Worm (Caenorhabditis elegans) whole organism, L2 larva: ENCODE data around the gene mrpl-4.

ENCODE experiments used
- ama-1 ChIP-seq: fragments of 150-350 bp; optimal IDR thresholded peaks from 2 replicates; lab custom pipeline; 2018; ENCODE audit warnings: inconsistent platforms
- nhr-12 ChIP-seq: fragments of 150-350 bp; optimal IDR thresholded peaks from 2 replicates; lab custom pipeline; 2014; ENCODE audit warnings: missing biosample characterization, missing genetic modification characterization
- skn-1 ChIP-seq: sonication (generic microtip); optimal IDR thresholded peaks from 2 replicates; lab custom pipeline; 2017; ENCODE audit warnings: missing biosample characterization, missing genetic modification characterization

- TF ChIP-seq skn-1 (tag; lab: Kevin White, UChicago) (no peak), nhr-12 (tag; lab: Kevin White, UChicago) (no peak), ama-1 (lab: Kevin White, UChicago) (no peak)
These were observed 1.7 kb downstream of the mrpl-4 start, which contains the start of gene phf-30 for ce11 chrV:8468740-8469139.
